Worm (Caenorhabditis elegans) whole organism, late embryonic: Measurements from ENCODE around the gene mdt-20.
"Not testable (repeated sequence)": the region's sequence is repeated elsewhere in the genome, so short reads cannot be mapped to it uniquely, and the experiment has no call there.

Experiments used
- C38D4.7 ChIP-seq: fragments of 200-800 bp; sonication (Bioruptor generic); optimal IDR thresholded peaks from 2 replicates; lab custom pipeline; 2018; ENCODE audit warnings: mild to moderate bottlenecking, missing genetic modification characterization, moderate library complexity, missing compliant biosample characterization
- F13H6.1 ChIP-seq: sonication (generic microtip); optimal IDR thresholded peaks from 2 replicates; lab custom pipeline; 2016; ENCODE audit warnings: missing genetic modification characterization, missing compliant biosample characterization
- ceh-14 ChIP-seq: sonication (generic microtip); optimal IDR thresholded peaks from 2 replicates; lab custom pipeline; 2016; ENCODE audit warnings: missing genotype, missing genetic modification characterization, missing compliant biosample characterization
- ceh-22 ChIP-seq: sonication (generic microtip); optimal IDR thresholded peaks from 2 replicates; lab custom pipeline; 2017; ENCODE audit warnings: missing biosample characterization, missing genetic modification characterization
- ceh-24 ChIP-seq: sonication (generic microtip); optimal IDR thresholded peaks from 2 replicates; lab custom pipeline; 2016; ENCODE audit warnings: mild to moderate bottlenecking, missing genetic modification characterization, missing compliant biosample characterization
- ceh-30 ChIP-seq: fragments of 150-350 bp; optimal IDR thresholded peaks from 2 replicates; lab custom pipeline; 2014; ENCODE audit warnings: missing biosample characterization, missing genetic modification characterization
- ceh-45 ChIP-seq: fragments of 200-800 bp; sonication (Bioruptor generic); IDR thresholded peaks from 2 replicates; pipeline ENCODE4 v1.3.6; 2022; ENCODE audit warnings: missing genetic modification reagents, missing genetic modification characterization, missing compliant biosample characterization
- dve-1 ChIP-seq: sonication (generic microtip); optimal IDR thresholded peaks from 2 replicates; lab custom pipeline; 2017; ENCODE audit warnings: antibody characterized with exemption, mild to moderate bottlenecking, missing genetic modification characterization, missing compliant biosample characterization
- elt-2 ChIP-seq: sonication (generic microtip); optimal IDR thresholded peaks from 2 replicates; lab custom pipeline; 2016; ENCODE audit warnings: missing genetic modification reagents, missing genetic modification characterization, missing compliant biosample characterization
- eyg-1 ChIP-seq: sonication (generic microtip); optimal IDR thresholded peaks from 2 replicates; lab custom pipeline; 2016; ENCODE audit warnings: missing genotype, missing genetic modification characterization, missing compliant biosample characterization
- gmeb-2 ChIP-seq: sonication (generic microtip); optimal IDR thresholded peaks from 2 replicates; lab custom pipeline; 2016; ENCODE audit warnings: missing genetic modification characterization, inconsistent platforms, missing compliant biosample characterization
- hlh-13 ChIP-seq: fragments of 200-800 bp; sonication (Bioruptor generic); optimal IDR thresholded peaks from 2 replicates; lab custom pipeline; 2018; ENCODE audit warnings: mild to moderate bottlenecking, missing genetic modification characterization, missing compliant biosample characterization
- hlh-15 ChIP-seq: sonication (generic microtip); optimal IDR thresholded peaks from 2 replicates; lab custom pipeline; 2016; ENCODE audit warnings: missing genetic modification characterization, missing compliant biosample characterization
- nfya-1 ChIP-seq: sonication (generic microtip); optimal IDR thresholded peaks from 2 replicates; lab custom pipeline; 2017; ENCODE audit warnings: missing genetic modification characterization, mild to moderate bottlenecking, missing compliant biosample characterization, antibody characterized with exemption, moderate library complexity
- nhr-11 ChIP-seq: fragments of 150-350 bp; optimal IDR thresholded peaks from 2 replicates; lab custom pipeline; 2014; ENCODE audit warnings: missing biosample characterization, missing genetic modification characterization
- nhr-232 ChIP-seq: sonication (generic microtip); optimal IDR thresholded peaks from 2 replicates; lab custom pipeline; 2016; ENCODE audit warnings: missing genetic modification characterization, missing compliant biosample characterization
- pag-3 ChIP-seq: sonication (generic microtip); optimal IDR thresholded peaks from 2 replicates; lab custom pipeline; 2016; ENCODE audit warnings: missing compliant biosample characterization, missing genetic modification characterization, borderline replicate concordance
- pha-4 ChIP-seq: fragments of 150-350 bp; optimal IDR thresholded peaks from 2 replicates; lab custom pipeline; 2018; ENCODE audit warnings: missing biosample characterization, missing genetic modification reagents, missing genetic modification characterization
- pqm-1 ChIP-seq: sonication (generic microtip); optimal IDR thresholded peaks from 2 replicates; lab custom pipeline; 2016; ENCODE audit warnings: missing genetic modification characterization, missing compliant biosample characterization
- pros-1 ChIP-seq: fragments of 150-350 bp; optimal IDR thresholded peaks from 2 replicates; lab custom pipeline; 2014; ENCODE audit warnings: missing biosample characterization, missing genetic modification reagents, missing genetic modification characterization
- ref-2 ChIP-seq: sonication (generic microtip); optimal IDR thresholded peaks from 2 replicates; lab custom pipeline; 2016; ENCODE audit warnings: missing genetic modification characterization, missing compliant biosample characterization
- rnt-1 ChIP-seq: sonication (generic microtip); optimal IDR thresholded peaks from 2 replicates; lab custom pipeline; 2016; ENCODE audit warnings: missing genetic modification characterization, missing compliant biosample characterization
- sox-2 ChIP-seq: fragments of 200-800 bp; sonication (Bioruptor generic); IDR thresholded peaks from 2 replicates; pipeline ENCODE4 v1.3.6; 2022; ENCODE audit warnings: missing genetic modification reagents, missing genetic modification characterization, missing compliant biosample characterization
- sox-4 ChIP-seq: sonication (generic microtip); optimal IDR thresholded peaks from 2 replicates; lab custom pipeline; 2017; ENCODE audit warnings: mild to moderate bottlenecking, missing genetic modification characterization, inconsistent platforms, missing compliant biosample characterization
- tbx-2 ChIP-seq: sonication (generic microtip); optimal IDR thresholded peaks from 2 replicates; lab custom pipeline; 2016; ENCODE audit warnings: missing genetic modification characterization, missing compliant biosample characterization
- unc-55 ChIP-seq: sonication (generic microtip); optimal IDR thresholded peaks from 2 replicates; lab custom pipeline; 2017; ENCODE audit warnings: missing biosample characterization, missing genetic modification reagents, missing genetic modification characterization

Gene mdt-20

DNA sequence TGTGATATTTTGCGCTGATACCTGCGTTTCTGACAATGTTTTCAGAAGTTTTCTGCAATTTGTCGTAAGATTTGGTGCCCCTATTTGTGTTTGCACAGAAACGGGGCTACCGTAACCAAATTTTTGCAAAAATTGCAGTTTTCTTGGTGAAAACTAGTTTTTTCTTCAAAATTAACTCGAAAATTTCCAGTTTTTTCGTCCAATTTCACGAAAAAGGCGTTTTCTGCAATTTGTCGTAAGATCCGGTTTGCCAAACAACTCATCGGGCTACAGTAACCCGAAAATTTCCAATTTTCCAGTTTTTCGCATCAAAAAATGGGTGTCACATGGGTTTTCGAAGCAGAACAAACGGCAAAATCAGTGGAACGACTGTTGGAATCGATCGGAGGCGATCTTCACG is at the start of gene mdt-20:
TSS of gene mdt-20 (plus strand) at position 301 of the 400 bp plus-strand sequence.
- not testable (repeated sequence) for TF ChIP-seq F13H6.1, eyg-1, ref-2 (tag; lab: Kevin White, UChicago)

DNA sequence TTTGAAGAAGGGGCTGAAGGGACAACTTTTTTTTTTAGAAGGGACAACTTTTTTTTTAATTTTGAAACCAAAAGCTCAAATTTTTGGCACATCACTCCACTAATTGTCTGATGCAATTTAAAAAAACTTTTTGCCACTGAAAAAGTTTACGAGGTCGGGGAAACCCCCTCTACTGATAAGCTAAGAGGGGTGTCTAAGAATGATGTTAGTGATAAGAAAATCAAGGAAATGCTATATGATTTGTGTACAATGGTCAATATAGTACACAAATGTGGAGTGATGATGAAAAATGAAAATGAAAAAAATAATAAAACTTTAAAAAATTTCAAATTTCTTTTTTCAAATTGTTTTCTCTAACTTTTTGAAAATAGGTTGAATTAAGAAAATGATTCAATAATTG is 40.0 kb upstream of the mdt-20 start:
- TF ChIP-seq pqm-1: no peak
- peak; percentile 79 for TF ChIP-seq elt-2 (tag; lab: Kevin White, UChicago)

DNA sequence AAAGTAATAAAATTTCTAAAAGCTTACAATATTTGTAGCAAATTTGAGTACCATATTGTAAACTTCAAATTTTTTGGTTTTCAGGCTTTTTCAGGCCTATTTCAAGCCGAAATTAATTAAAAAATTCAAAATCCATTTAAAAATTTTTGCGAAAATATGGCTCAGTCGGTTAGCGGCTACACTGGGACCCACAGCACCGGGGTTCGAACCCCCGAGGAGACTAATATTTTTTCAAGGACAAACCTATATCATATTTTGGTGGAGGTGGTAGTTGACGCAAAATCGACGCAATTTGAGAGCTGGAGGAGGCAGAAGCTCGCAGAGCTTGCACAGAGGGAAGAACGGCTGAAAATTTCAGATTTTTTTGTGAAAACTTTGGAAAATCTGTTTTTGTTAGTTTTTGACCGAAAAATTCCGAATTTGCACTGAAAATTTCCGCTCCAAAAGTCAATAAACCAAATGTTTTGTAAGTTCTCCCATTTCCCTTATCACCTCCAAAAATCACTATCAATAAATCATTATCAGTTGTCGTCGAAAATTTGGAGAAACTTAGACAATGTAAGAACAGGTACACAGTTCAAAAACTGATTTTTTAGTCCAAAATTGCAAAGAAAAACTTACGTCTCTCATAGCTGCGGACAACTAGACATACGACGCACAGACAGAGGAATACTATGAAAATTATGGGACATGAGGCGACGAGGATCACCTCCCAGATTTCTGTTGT is 39.0 kb upstream of the mdt-20 start:
- TF ChIP-seq ceh-22 (tag; lab: Kevin White, UChicago): no peak
- TF ChIP-seq elt-2 (tag; lab: Kevin White, UChicago): peak; percentile 61
- TF ChIP-seq rnt-1 (tag; lab: Kevin White, UChicago): no peak

DNA sequence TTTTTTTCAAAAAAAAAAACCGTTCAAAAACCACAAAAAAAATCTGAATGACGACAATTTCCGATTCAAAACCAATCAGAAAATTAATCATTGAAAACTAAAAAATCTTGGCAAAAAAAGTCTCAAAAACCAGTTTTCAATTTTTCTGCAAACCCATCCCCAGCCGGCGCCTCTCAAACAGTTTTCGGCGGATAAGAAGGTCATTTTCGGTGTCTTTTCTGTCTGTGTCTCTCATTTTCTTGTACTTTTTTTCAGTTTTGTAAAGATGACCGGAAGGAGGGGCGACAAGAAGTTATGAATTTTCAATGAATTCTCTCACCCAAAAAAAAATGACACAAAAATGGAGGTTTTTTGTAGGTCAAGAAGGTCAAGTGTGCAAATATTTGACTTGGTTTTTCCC is 32.4 kb upstream of the mdt-20 start:
- TF ChIP-seq hlh-13 (GFP tag; lab: Kevin White, UChicago): no peak
- TF ChIP-seq ceh-45 (GFP tag; lab: Robert Waterston, UW): no peak
- TF ChIP-seq sox-2: no peak
- TF ChIP-seq pha-4 (tag; lab: Kevin White, UChicago): no peak
- no peak for TF ChIP-seq ceh-24 (tag; lab: Kevin White, UChicago)
- TF ChIP-seq ceh-14 (tag; lab: Kevin White, UChicago): no peak
- TF ChIP-seq sox-4 (tag; lab: Kevin White, UChicago): no peak
- TF ChIP-seq pag-3 (tag; lab: Kevin White, UChicago): no peak
- TF ChIP-seq nhr-11: no peak
- no peak for TF ChIP-seq tbx-2
- no peak for TF ChIP-seq C38D4.7 (GFP tag; lab: Kevin White, UChicago)

DNA sequence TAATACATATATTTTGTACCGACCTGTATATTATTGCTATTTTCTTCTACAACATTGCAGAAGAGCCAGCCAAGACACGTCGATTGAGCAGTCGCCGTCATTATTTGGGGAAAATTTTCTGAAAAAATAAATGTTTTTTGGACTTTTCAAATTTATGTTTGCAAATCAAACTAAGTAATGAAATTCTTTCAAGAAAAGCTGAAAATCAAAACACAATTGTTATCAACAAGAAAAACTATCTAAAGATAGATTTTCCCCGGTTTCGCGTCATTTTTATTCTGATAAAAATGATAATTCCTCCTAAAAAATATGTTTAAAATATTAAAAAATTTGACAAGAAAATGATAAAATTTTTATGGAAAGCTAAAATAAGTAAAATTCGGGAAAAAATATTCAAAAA is 29.7 kb upstream of the mdt-20 start, which contains the start of gene C50A2.3:
TSS of gene C50A2.3 (minus strand) at position 101 of the 400 bp plus-strand sequence.
- no peak for TF ChIP-seq pag-3 (tag; lab: Kevin White, UChicago)

DNA sequence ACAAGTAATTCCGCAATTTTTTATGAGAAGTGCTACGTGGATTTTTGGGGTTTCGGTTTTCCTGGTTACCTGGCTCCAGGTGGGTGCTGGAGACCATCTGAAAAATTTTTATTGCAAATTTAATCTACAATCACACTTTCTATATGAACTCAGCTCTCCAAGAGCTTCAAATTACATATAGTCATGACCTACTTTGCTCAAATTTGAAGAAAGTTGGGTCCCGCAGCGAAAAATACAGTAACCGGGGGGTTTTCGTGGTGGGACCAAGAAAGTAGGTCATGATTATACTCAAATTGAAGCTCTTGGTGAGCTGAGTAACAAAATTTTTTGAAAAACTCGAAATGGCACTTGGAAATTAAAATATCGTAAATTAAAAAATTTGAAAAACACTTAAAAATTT is 27.2 kb upstream of the mdt-20 start, which contains the start of gene ets-8:
TSS of gene ets-8 (minus strand) at position 101 of the 400 bp plus-strand sequence.
- TF ChIP-seq dve-1 (no peak), ceh-45 (GFP tag; lab: Robert Waterston, UW) (no peak)

DNA sequence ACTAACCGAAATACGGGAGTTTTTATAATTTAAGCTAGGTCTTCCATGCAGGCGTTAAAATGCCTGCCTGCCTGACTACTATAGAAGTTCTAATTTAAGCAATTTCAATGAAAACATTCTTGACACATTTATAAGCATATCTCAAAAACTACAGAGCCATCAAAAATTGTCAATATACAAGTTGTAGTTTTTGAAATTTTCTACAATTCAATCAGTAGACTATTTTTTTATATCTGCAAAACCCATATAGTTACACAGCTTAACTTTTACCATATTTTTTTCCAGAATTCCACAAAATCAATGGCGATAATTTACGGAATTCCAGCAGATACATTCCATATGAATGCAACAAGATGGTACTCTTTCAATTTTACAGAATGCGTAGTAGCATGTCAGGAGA is 24.5 kb upstream of the mdt-20 start, which contains the start of gene C50A2.7:
TSS of gene C50A2.7 (plus strand) at position 301 of the 400 bp plus-strand sequence.
- TF ChIP-seq hlh-15 (tag; lab: Kevin White, UChicago): no peak
- no peak for TF ChIP-seq elt-2 (tag; lab: Kevin White, UChicago)
- no peak for TF ChIP-seq gmeb-2 (tag; lab: Kevin White, UChicago)
- no peak for TF ChIP-seq nhr-232
- TF ChIP-seq unc-55 (GFP tag; lab: Kevin White, UChicago): no peak
- TF ChIP-seq pros-1 (tag; lab: Kevin White, UChicago): no peak
- no peak for TF ChIP-seq ceh-30 (tag; lab: Kevin White, UChicago)

DNA sequence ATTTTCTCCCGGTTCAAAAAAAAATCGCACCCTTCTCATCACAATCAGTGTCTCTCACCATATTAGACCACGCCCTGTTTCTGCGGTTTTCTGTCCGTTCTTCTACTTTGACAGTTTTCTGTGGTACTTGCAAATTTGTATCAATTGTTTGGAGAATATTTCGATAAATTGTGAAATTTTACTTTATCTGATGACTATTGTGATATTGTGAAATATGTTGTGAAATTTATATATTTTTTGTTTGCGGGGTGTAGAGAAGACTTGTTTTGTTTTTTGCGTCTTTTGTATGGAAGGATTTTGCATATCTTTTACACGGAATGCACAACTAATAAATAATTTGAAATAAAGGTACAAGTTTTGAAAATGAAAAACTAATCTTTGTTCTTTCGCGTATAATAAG is 20.2 kb upstream of the mdt-20 start:
- no peak for TF ChIP-seq nfya-1 (tag; lab: Kevin White, UChicago)
